Worm (Caenorhabditis elegans) whole organism, L4/young adult: ENCODE results near the gene rgs-2.

ENCODE experiments used
- W03F9.2 ChIP-seq: fragments of 150-350 bp; optimal IDR thresholded peaks from 2 replicates; lab custom pipeline; 2014; ENCODE audit warnings: missing biosample characterization, missing genetic modification characterization
- dao-5 ChIP-seq: sonication (generic microtip); optimal IDR thresholded peaks from 2 replicates; lab custom pipeline; 2016; ENCODE audit warnings: missing genotype, missing genetic modification characterization, moderate library complexity, missing compliant biosample characterization
- him-1 ChIP-seq: sonication (generic microtip); optimal IDR thresholded peaks from 2 replicates; lab custom pipeline; 2016; ENCODE audit warnings: missing genotype, missing genetic modification reagents, missing genetic modification characterization, missing compliant biosample characterization

- no peak for TF ChIP-seq dao-5 (tag; lab: Kevin White, UChicago)
- TF ChIP-seq him-1 (tag; lab: Kevin White, UChicago) = no peak
- TF ChIP-seq W03F9.2 (tag; lab: Kevin White, UChicago) = no peak
These were observed 23.8 kb upstream of the rgs-2 start for ce11 chrX:12688632-12689031.
